Worm (Caenorhabditis elegans) whole organism, late embryonic: ENCODE results near the gene K06H7.2.

Source experiments
- K02D7.2 ChIP-seq: sonication (generic microtip); optimal IDR thresholded peaks from 2 replicates; lab custom pipeline; 2017; ENCODE audit warnings: mild to moderate bottlenecking, missing genetic modification characterization, missing compliant biosample characterization
- elt-2 ChIP-seq: sonication (generic microtip); optimal IDR thresholded peaks from 2 replicates; lab custom pipeline; 2016; ENCODE audit warnings: missing genetic modification reagents, missing genetic modification characterization, missing compliant biosample characterization
- elt-4 ChIP-seq: sonication (generic microtip); optimal IDR thresholded peaks from 2 replicates; lab custom pipeline; 2016; ENCODE audit warnings: missing genetic modification characterization, missing compliant biosample characterization
- fkh-10 ChIP-seq: fragments of 150-350 bp; optimal IDR thresholded peaks from 2 replicates; lab custom pipeline; 2014; ENCODE audit warnings: missing biosample characterization, missing genetic modification reagents, missing genetic modification characterization
- hlh-8 ChIP-seq: sonication (generic microtip); optimal IDR thresholded peaks from 2 replicates; lab custom pipeline; 2016; ENCODE audit warnings: missing genotype, missing genetic modification characterization, missing compliant biosample characterization
- nhr-11 ChIP-seq: fragments of 150-350 bp; optimal IDR thresholded peaks from 2 replicates; lab custom pipeline; 2014; ENCODE audit warnings: missing biosample characterization, missing genetic modification characterization
- pat-9 ChIP-seq: fragments of 200-800 bp; sonication (Bioruptor generic); optimal IDR thresholded peaks from 2 replicates; lab custom pipeline; 2018; ENCODE audit warnings: mild to moderate bottlenecking, missing genetic modification characterization, moderate library complexity, missing compliant biosample characterization
- pha-4 ChIP-seq: fragments of 150-350 bp; optimal IDR thresholded peaks from 2 replicates; lab custom pipeline; 2018; ENCODE audit warnings: missing biosample characterization, missing genetic modification reagents, missing genetic modification characterization
- sox-4 ChIP-seq: sonication (generic microtip); optimal IDR thresholded peaks from 2 replicates; lab custom pipeline; 2017; ENCODE audit warnings: mild to moderate bottlenecking, missing genetic modification characterization, inconsistent platforms, missing compliant biosample characterization
- ztf-16 ChIP-seq: sonication (generic microtip); optimal IDR thresholded peaks from 2 replicates; lab custom pipeline; 2017; ENCODE audit warnings: missing genetic modification characterization, missing compliant biosample characterization

DNA sequence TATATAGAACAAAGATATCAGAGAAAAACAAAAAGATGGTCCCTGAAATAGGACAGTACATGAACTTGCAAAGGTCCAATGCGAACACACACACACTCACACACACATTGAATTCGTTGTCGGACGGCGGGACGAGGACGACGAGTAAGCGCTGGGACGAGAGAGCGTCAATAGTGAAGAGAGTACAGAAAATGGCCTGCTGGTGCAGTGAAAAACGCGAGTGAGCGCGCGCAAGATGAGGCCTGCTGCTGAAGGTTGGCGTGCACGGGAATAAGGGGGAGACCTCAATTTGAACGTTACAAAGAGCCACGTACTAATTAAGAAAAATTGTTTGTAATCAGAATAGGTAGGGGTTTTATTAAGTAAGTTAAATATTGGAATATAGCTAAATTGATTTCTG lies 33.6 kb downstream of the K06H7.2 start:
- TF ChIP-seq nhr-11: no peak
- no peak for TF ChIP-seq pat-9 (tag; lab: Kevin White, UChicago)
- no peak for TF ChIP-seq hlh-8
- no peak for TF ChIP-seq sox-4 (tag; lab: Kevin White, UChicago)
- TF ChIP-seq K02D7.2 (tag; lab: Kevin White, UChicago): no peak
- TF ChIP-seq pha-4 (tag; lab: Kevin White, UChicago): no peak
- TF ChIP-seq fkh-10 (GFP tag; lab: Kevin White, UChicago): no peak
- peak; percentile 1 for TF ChIP-seq elt-2 (tag; lab: Kevin White, UChicago)
- no peak for TF ChIP-seq elt-4
- TF ChIP-seq ztf-16 (tag; lab: Kevin White, UChicago): no peak
